Worm (Caenorhabditis elegans) whole organism, early embryonic: ENCODE results near the gene T16G12.7.

Source experiments
- B0310.2 ChIP-seq: sonication (generic microtip); optimal IDR thresholded peaks from 2 replicates; lab custom pipeline; 2016; ENCODE audit warnings: mild to moderate bottlenecking, missing genetic modification characterization, missing compliant biosample characterization
- F13C5.2 ChIP-seq: sonication (generic microtip); optimal IDR thresholded peaks from 2 replicates; lab custom pipeline; 2017; ENCODE audit warnings: mild to moderate bottlenecking, missing genetic modification characterization, inconsistent platforms, missing compliant biosample characterization
- aly-1 ChIP-seq: sonication (generic microtip); optimal IDR thresholded peaks from 2 replicates; lab custom pipeline; 2016; ENCODE audit warnings: missing genetic modification characterization, missing compliant biosample characterization
- ama-1 ChIP-seq: fragments of 150-350 bp; optimal IDR thresholded peaks from 2 replicates; lab custom pipeline; 2014
- ceh-13 ChIP-seq: fragments of 200-800 bp; sonication (Bioruptor generic); optimal IDR thresholded peaks from 2 replicates; lab custom pipeline; 2018; ENCODE audit warnings: mild to moderate bottlenecking, missing genetic modification characterization, missing compliant biosample characterization
- ceh-36 ChIP-seq: sonication (generic microtip); optimal IDR thresholded peaks from 2 replicates; lab custom pipeline; 2016; ENCODE audit warnings: missing genetic modification characterization, inconsistent platforms, missing compliant biosample characterization
- ets-7 ChIP-seq: sonication (generic microtip); optimal IDR thresholded peaks from 2 replicates; lab custom pipeline; 2016; ENCODE audit warnings: missing genotype, missing genetic modification characterization, missing compliant biosample characterization
- flt-1 ChIP-seq: fragments of 200-800 bp; sonication (Bioruptor generic); IDR thresholded peaks from 2 replicates; pipeline ENCODE4 v1.3.6; 2022; ENCODE audit warnings: missing genetic modification characterization, missing compliant biosample characterization
- hmbx-1 ChIP-seq: sonication (generic microtip); optimal IDR thresholded peaks from 2 replicates; lab custom pipeline; 2016; ENCODE audit warnings: mild to moderate bottlenecking, missing genetic modification characterization, missing compliant biosample characterization
- hmg-4 ChIP-seq: fragments of 200-800 bp; sonication (Bioruptor generic); optimal IDR thresholded peaks from 2 replicates; lab custom pipeline; 2018; ENCODE audit warnings: mild to moderate bottlenecking, missing genetic modification characterization, missing compliant biosample characterization
- hnd-1 ChIP-seq: sonication (generic microtip); optimal IDR thresholded peaks from 2 replicates; lab custom pipeline; 2016; ENCODE audit warnings: missing genetic modification characterization, missing compliant biosample characterization
- pes-1 ChIP-seq: fragments of 200-800 bp; sonication (Bioruptor generic); IDR thresholded peaks from 2 replicates; pipeline ENCODE4 v1.3.6; 2022; ENCODE audit warnings: missing genetic modification reagents, missing genetic modification characterization, missing compliant biosample characterization
- scrt-1 ChIP-seq: fragments of 200-800 bp; sonication (Bioruptor generic); IDR thresholded peaks from 2 replicates; pipeline ENCODE4 v1.3.6; 2022; ENCODE audit warnings: missing genetic modification characterization, missing compliant biosample characterization
- sea-1 ChIP-seq: fragments of 200-800 bp; sonication (Bioruptor generic); conservative IDR thresholded peaks from 2 replicates; pipeline ENCODE4 v1.3.6; 2022; ENCODE audit warnings: missing genetic modification characterization, missing compliant biosample characterization
- tbx-11 ChIP-seq: fragments of 200-800 bp; sonication (Bioruptor generic); IDR thresholded peaks from 2 replicates; pipeline ENCODE4 v1.3.6; 2022; ENCODE audit warnings: missing genetic modification characterization, missing compliant biosample characterization
- tbx-37 ChIP-seq: fragments of 200-800 bp; sonication (Bioruptor generic); conservative IDR thresholded peaks from 2 replicates; pipeline ENCODE4 v1.3.6; 2022; ENCODE audit warnings: missing genetic modification reagents, missing genetic modification characterization, missing compliant biosample characterization
- tra-4 ChIP-seq: sonication (generic microtip); optimal IDR thresholded peaks from 2 replicates; lab custom pipeline; 2017; ENCODE audit warnings: missing genetic modification characterization, missing compliant biosample characterization

Gene T16G12.7

DNA sequence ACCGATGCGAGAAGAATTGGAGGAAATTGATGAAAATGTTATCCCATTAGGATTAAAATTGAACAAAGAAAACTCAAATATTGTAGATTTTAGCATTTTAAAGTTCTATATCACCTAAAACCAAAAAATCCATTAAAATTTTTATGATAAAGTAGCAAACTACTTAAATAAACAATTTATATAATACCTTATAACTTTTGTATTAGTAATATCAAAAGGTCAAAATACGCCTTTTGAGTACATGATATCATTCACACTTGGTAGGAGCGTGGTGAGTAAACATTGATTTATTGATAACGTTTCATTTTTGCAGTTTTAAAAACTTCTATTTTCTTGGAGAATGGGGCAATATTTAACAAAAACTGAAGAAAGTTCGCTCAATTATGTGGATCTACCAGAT lies 38.9 kb downstream of the T16G12.7 start, which contains the start of gene C05B5.5:
TSS of gene C05B5.5 (plus strand) at position 301 of the 400 bp plus-strand sequence.
- no peak for TF ChIP-seq hnd-1 (tag; lab: Kevin White, UChicago)
- TF ChIP-seq flt-1 (GFP tag; lab: Robert Waterston, UW) = no peak
- TF ChIP-seq hmg-4 (GFP tag; lab: Kevin White, UChicago) = no peak
- TF ChIP-seq pes-1 (GFP tag; lab: Robert Waterston, UW) = no peak
- TF ChIP-seq ets-7 (tag; lab: Kevin White, UChicago) = no peak
- TF ChIP-seq aly-1 (tag; lab: Kevin White, UChicago) = no peak
- TF ChIP-seq tra-4 = no peak

ce11 chrIII:10000428-10000827 lies 39.5 kb downstream of the T16G12.7 start, which contains the start of gene C05B5.2:
Gene C05B5.2, minus strand, starts transcription at chrIII:10000528.
- no peak for TF ChIP-seq hmbx-1 (tag; lab: Kevin White, UChicago)
- no peak for TF ChIP-seq ama-1 (lab: Kevin White, UChicago)
- no peak for TF ChIP-seq tra-4
- no peak for TF ChIP-seq aly-1 (tag; lab: Kevin White, UChicago)
- TF ChIP-seq B0310.2 = no peak
- TF ChIP-seq sea-1 (GFP tag; lab: Robert Waterston, UW) = no peak
- TF ChIP-seq ceh-13 (GFP tag; lab: Kevin White, UChicago) = no peak
- no peak for TF ChIP-seq pes-1 (GFP tag; lab: Robert Waterston, UW)
- TF ChIP-seq tbx-11 (GFP tag; lab: Robert Waterston, UW) = no peak
- TF ChIP-seq hmg-4 (GFP tag; lab: Kevin White, UChicago) = no peak
- no peak for TF ChIP-seq ets-7 (tag; lab: Kevin White, UChicago)
- no peak for TF ChIP-seq flt-1 (GFP tag; lab: Robert Waterston, UW)
- no peak for TF ChIP-seq scrt-1 (GFP tag; lab: Robert Waterston, UW)

ce11 chrIII:9999235-9999634 lies 40.7 kb downstream of the T16G12.7 start, which contains the start of gene C05B5.17:
Gene C05B5.17, minus strand, starts transcription at chrIII:9999335.
- TF ChIP-seq ets-7 (tag; lab: Kevin White, UChicago) (no peak), ama-1 (lab: Kevin White, UChicago) (no peak), F13C5.2 (tag; lab: Kevin White, UChicago) (no peak), hnd-1 (tag; lab: Kevin White, UChicago) (no peak), pes-1 (GFP tag; lab: Robert Waterston, UW) (no peak), hmbx-1 (tag; lab: Kevin White, UChicago) (no peak), tbx-37 (GFP tag; lab: Robert Waterston, UW) (no peak), aly-1 (tag; lab: Kevin White, UChicago) (no peak), ceh-36 (tag; lab: Kevin White, UChicago) (no peak), ceh-13 (GFP tag; lab: Kevin White, UChicago) (no peak), sea-1 (GFP tag; lab: Robert Waterston, UW) (no peak), flt-1 (GFP tag; lab: Robert Waterston, UW) (no peak), tra-4 (no peak), scrt-1 (GFP tag; lab: Robert Waterston, UW) (no peak), B0310.2 (no peak)

DNA sequence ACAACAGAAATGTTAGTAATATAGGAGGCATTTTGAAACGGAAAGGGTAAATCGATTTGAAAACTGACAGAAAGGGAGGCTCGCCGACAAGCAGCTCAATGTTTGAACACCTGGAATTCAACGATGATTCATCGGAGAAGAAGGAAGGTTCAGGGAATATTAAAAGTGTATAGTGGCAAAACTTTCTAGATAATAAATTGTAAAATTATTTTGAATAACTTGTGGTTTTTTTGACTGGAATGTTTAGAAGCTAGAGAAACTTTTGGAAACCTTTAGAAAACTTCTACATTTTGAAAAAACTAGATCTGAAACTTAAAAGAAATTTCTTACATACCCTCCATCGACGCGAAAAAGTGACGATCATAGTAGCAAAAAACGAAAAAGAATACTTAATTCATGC lies 42.0 kb downstream of the T16G12.7 start, which contains the start of gene pqn-8:
TSS of gene pqn-8 (minus strand) at position 101 of the 400 bp plus-strand sequence.
- TF ChIP-seq tbx-37 (GFP tag; lab: Robert Waterston, UW) (no peak), hmg-4 (GFP tag; lab: Kevin White, UChicago) (no peak), sea-1 (GFP tag; lab: Robert Waterston, UW) (no peak), hmbx-1 (tag; lab: Kevin White, UChicago) (no peak), hnd-1 (tag; lab: Kevin White, UChicago) (no peak), flt-1 (GFP tag; lab: Robert Waterston, UW) (no peak), F13C5.2 (tag; lab: Kevin White, UChicago) (no peak), ama-1 (lab: Kevin White, UChicago) (no peak), tra-4 (no peak), pes-1 (GFP tag; lab: Robert Waterston, UW) (no peak), aly-1 (tag; lab: Kevin White, UChicago) (no peak), scrt-1 (GFP tag; lab: Robert Waterston, UW) (no peak), B0310.2 (no peak), ceh-13 (GFP tag; lab: Kevin White, UChicago) (no peak), tbx-11 (GFP tag; lab: Robert Waterston, UW) (no peak), ceh-36 (tag; lab: Kevin White, UChicago) (no peak), ets-7 (tag; lab: Kevin White, UChicago) (no peak)

- TF ChIP-seq sea-1 (GFP tag; lab: Robert Waterston, UW) = no peak
- TF ChIP-seq ets-7 (tag; lab: Kevin White, UChicago) = no peak
- no peak for TF ChIP-seq tbx-11 (GFP tag; lab: Robert Waterston, UW)
- TF ChIP-seq F13C5.2 (tag; lab: Kevin White, UChicago) = no peak
- TF ChIP-seq scrt-1 (GFP tag; lab: Robert Waterston, UW) = no peak
- no peak for TF ChIP-seq ceh-36 (tag; lab: Kevin White, UChicago)
- no peak for TF ChIP-seq ceh-13 (GFP tag; lab: Kevin White, UChicago)
- TF ChIP-seq aly-1 (tag; lab: Kevin White, UChicago) = no peak
- TF ChIP-seq tra-4 = no peak
- no peak for TF ChIP-seq pes-1 (GFP tag; lab: Robert Waterston, UW)
- TF ChIP-seq hmbx-1 (tag; lab: Kevin White, UChicago) = no peak
- TF ChIP-seq hmg-4 (GFP tag; lab: Kevin White, UChicago) = no peak
- no peak for TF ChIP-seq hnd-1 (tag; lab: Kevin White, UChicago)
- TF ChIP-seq ama-1 (lab: Kevin White, UChicago) = no peak
- TF ChIP-seq tbx-37 (GFP tag; lab: Robert Waterston, UW) = no peak
- no peak for TF ChIP-seq B0310.2
- TF ChIP-seq flt-1 (GFP tag; lab: Robert Waterston, UW) = no peak
These were observed 46.4 kb downstream of the T16G12.7 start, which contains the start of gene C05B5.4 for ce11 chrIII:9993535-9993934. Gene C05B5.4, plus strand, starts transcription at chrIII:9993885.

ce11 chrIII:9991324-9991723 lies 48.6 kb downstream of the T16G12.7 start:
- TF ChIP-seq sea-1 (GFP tag; lab: Robert Waterston, UW) (no peak), flt-1 (GFP tag; lab: Robert Waterston, UW) (no peak), pes-1 (GFP tag; lab: Robert Waterston, UW) (no peak), aly-1 (tag; lab: Kevin White, UChicago) (no peak), tra-4 (no peak), tbx-11 (GFP tag; lab: Robert Waterston, UW) (no peak), hmbx-1 (tag; lab: Kevin White, UChicago) (no peak), ceh-13 (GFP tag; lab: Kevin White, UChicago) (no peak), ceh-36 (tag; lab: Kevin White, UChicago) (no peak), hmg-4 (GFP tag; lab: Kevin White, UChicago) (no peak)
